Fruit fly (Drosophila melanogaster): ENCODE measurements around the gene MnM.
A peak's percentile ranks its signal among the peaks of the same experiment; 100 is the strongest.

Gene MnM

dm6 chr3L:3223390-3223914 lies 45.1 kb upstream of the MnM start (continued):
- TF ChIP-seq phol (tag; optimal IDR thresholded peaks at IDR 0.05) (peak; percentile 73), NFAT (GFP tag; IDR thresholded peaks at IDR 0.05) (no peak), pb (GFP tag; optimal IDR thresholded peaks at IDR 0.05) (no peak), sd (tag; optimal IDR thresholded peaks at IDR 0.05) (no peak), sens (GFP tag) (peak; percentile 11), gem (tag; optimal IDR thresholded peaks at IDR 0.05) (no peak), CG11247 (GFP tag; IDR thresholded peaks at IDR 0.05) (no peak), CG6175 (GFP tag; IDR thresholded peaks at IDR 0.05) (no peak), mam (GFP tag; optimal IDR thresholded peaks at IDR 0.05) (no peak), CG17328 (GFP tag; IDR thresholded peaks at IDR 0.05) (no peak), dmrt99B (tag; optimal IDR thresholded peaks at IDR 0.05) (no peak), nmo (GFP tag; optimal IDR thresholded peaks at IDR 0.05) (no peak), zen2 (GFP tag; IDR thresholded peaks at IDR 0.05; ENCODE audit: partially characterized antibody) (no peak), CG14667 (GFP tag; IDR thresholded peaks at IDR 0.05) (no peak), CG12155 (GFP tag; optimal IDR thresholded peaks at IDR 0.05) (no peak), btn (GFP tag; optimal IDR thresholded peaks at IDR 0.05) (no peak), Dll (GFP tag; IDR thresholded peaks at IDR 0.05; ENCODE audit: partially characterized antibody) (peak; percentile 59; the same call in 1 of the 4 replicates), CG11456 (GFP tag; IDR thresholded peaks at IDR 0.05) (no peak), H2.0 (GFP tag; IDR thresholded peaks at IDR 0.05) (no peak), Med (GFP tag) (peak; percentile 6), danr (GFP tag; IDR thresholded peaks at IDR 0.05) (no peak), Camta (GFP tag; optimal IDR thresholded peaks at IDR 0.05) (no peak), HHEX (GFP tag; optimal IDR thresholded peaks at IDR 0.05) (no peak), HmgZ (tag; optimal IDR thresholded peaks at IDR 0.05) (no peak), HLH4C (GFP tag; IDR thresholded peaks at IDR 0.05; ENCODE audit: partially characterized antibody) (0 out of 3 replicates have a peak, but pooled peaks have one; percentile 2), CG3838 (GFP tag; optimal IDR thresholded peaks at IDR 0.05) (no peak), Atf-2 (GFP tag; optimal IDR thresholded peaks at IDR 0.05) (no peak), YL-1 (GFP tag; optimal IDR thresholded peaks at IDR 0.05) (peak; percentile 65), schlank (tag; optimal IDR thresholded peaks at IDR 0.05) (no peak), Mrtf (GFP tag; IDR thresholded peaks at IDR 0.05) (no peak), CG17359 (tag; optimal IDR thresholded peaks at IDR 0.05) (no peak), pfk (GFP tag; optimal IDR thresholded peaks at IDR 0.05) (no peak), CG5245 (GFP tag; optimal IDR thresholded peaks at IDR 0.05) (no peak), lilli (GFP tag; optimal IDR thresholded peaks at IDR 0.05) (no peak), MESR4 (GFP tag; optimal IDR thresholded peaks at IDR 0.05) (peak; percentile 99), CG18764 (GFP tag; optimal IDR thresholded peaks at IDR 0.05) (no peak), chm (GFP tag; IDR thresholded peaks at IDR 0.05) (peak; percentile 49), NfI (GFP tag; optimal IDR thresholded peaks at IDR 0.05) (no peak), H15 (GFP tag; IDR thresholded peaks at IDR 0.05) (no peak), trem (tag; optimal IDR thresholded peaks at IDR 0.05) (no peak), CG17829 (tag; optimal IDR thresholded peaks at IDR 0.05) (no peak), CG2199 (GFP tag; IDR thresholded peaks at IDR 0.05) (peak; percentile 93), sr (GFP tag; IDR thresholded peaks at IDR 0.05) (no peak), chinmo (GFP tag; IDR thresholded peaks at IDR 0.05; ENCODE audit: partially characterized antibody) (0 out of 4 replicates have a peak, but pooled peaks have one; percentile 7), CG8478 (optimal IDR thresholded peaks at IDR 0.05) (no peak), CG31388 (GFP tag; optimal IDR thresholded peaks at IDR 0.05) (no peak), fd102C (GFP tag; optimal IDR thresholded peaks at IDR 0.05) (no peak), CG12071 (GFP tag; optimal IDR thresholded peaks at IDR 0.05) (no peak), dati (GFP tag; IDR thresholded peaks at IDR 0.05) (no peak), CG7786 (GFP tag; optimal IDR thresholded peaks at IDR 0.05) (no peak), CG10321 (GFP tag; IDR thresholded peaks at IDR 0.05) (no peak), wek (GFP tag; optimal IDR thresholded peaks at IDR 0.05) (no peak)
